Worm (Caenorhabditis elegans): Measurements from ENCODE around the gene cutl-11.
A peak's percentile ranks its signal among the peaks of the same experiment; 100 is the strongest.

cutl-11 gene

DNA sequence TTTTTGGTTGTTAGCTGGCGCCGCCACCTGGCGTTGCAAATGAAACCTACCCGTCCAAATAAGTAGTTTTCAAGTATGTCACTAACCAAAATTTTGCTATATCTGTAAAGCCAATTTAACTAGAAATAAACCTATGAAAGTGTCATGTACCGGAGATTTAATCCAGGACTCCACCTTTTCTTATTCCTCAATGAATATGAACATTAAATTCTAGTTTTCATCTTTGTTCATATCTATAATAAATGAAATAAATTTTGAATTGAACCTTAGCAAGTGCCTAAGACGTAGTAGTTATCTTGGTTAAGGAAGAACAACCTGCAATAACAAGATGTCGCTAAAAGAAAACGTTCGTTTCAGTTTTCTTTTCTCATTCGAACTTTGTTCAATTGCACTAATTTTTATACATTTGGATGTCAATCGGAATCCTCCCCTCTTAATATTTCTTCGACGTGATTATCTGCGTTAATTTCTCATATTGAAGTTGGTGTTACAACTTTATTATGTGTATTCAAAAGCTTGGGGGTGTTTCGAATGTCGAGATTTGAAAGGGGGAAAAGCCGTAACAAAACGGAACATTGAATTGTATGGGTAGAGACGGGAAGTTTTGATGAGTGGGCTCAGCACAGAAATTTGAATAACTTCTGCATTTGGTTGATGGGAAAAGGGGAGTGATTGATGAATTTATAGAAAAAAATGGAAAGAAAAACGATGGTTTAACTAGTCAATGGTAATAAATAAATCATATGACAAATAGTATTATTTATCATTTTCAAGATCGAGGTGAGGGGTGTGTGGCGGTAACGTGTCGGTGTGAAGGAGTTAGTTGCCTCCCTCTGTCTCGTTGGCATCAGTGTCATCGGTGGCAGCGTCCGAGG is 47.2 kb downstream of the cutl-11 start:
- TF ChIP-seq ceh-83 (GFP tag; optimal IDR thresholded peaks at IDR 0.05), result peak; percentile 54
- no peak for TF ChIP-seq pha-4 (tag; optimal IDR thresholded peaks at IDR 0.05)
- peak; percentile 23 for TF ChIP-seq sptf-1 (tag; optimal IDR thresholded peaks at IDR 0.05)
- TF ChIP-seq ces-1 (GFP tag; optimal IDR thresholded peaks at IDR 0.05), result peak; percentile 61

DNA sequence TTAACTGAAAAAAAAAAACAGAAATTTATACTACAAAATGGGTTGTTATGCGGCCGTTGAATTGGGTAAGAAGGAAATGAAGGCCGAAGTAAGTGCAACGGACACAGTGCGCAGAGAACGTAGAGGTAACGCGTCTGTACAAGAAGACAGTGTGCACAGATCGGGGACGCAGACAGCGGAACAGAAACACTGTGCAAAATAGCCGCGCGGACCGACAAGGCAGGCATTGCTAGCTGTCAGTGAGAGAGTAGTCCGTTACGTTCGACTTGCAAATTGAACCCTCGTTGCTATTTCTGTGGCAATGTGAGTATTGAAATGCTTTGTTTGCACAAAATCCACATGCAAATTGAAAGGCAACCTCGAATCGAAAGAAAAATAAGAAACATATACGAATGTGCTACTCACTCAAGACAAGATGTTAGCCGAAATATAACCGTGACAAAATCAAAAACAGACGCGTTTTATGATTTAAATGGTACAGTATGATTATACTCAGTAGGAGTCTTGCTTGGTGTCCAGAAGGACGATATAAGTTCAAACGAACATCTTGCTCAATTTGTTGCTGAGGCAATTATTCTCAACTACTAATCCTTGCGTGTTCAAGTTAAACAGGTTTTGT is 50.1 kb downstream of the cutl-11 start:
- peak; percentile 29 for TF ChIP-seq pha-4 (tag; optimal IDR thresholded peaks at IDR 0.05)
- no peak for TF ChIP-seq nhr-28 (tag; optimal IDR thresholded peaks at IDR 0.05)
- TF ChIP-seq nhr-2 (tag; optimal IDR thresholded peaks at IDR 0.05), result no peak
- TF ChIP-seq mls-2 (tag; optimal IDR thresholded peaks at IDR 0.05), result no peak
- no peak for TF ChIP-seq sem-2 (GFP tag; optimal IDR thresholded peaks at IDR 0.05)
- peak; percentile 12 for TF ChIP-seq mep-1 (tag; optimal IDR thresholded peaks at IDR 0.05)
- TF ChIP-seq lin-32 (GFP tag; optimal IDR thresholded peaks at IDR 0.05), result no peak
- TF ChIP-seq lsy-2 (tag; optimal IDR thresholded peaks at IDR 0.05), result no peak
- TF ChIP-seq ham-2 (GFP tag; optimal IDR thresholded peaks at IDR 0.05), result peak; percentile 82
- peak; percentile 1 for TF ChIP-seq drap-1 (GFP tag; optimal IDR thresholded peaks at IDR 0.05)

DNA sequence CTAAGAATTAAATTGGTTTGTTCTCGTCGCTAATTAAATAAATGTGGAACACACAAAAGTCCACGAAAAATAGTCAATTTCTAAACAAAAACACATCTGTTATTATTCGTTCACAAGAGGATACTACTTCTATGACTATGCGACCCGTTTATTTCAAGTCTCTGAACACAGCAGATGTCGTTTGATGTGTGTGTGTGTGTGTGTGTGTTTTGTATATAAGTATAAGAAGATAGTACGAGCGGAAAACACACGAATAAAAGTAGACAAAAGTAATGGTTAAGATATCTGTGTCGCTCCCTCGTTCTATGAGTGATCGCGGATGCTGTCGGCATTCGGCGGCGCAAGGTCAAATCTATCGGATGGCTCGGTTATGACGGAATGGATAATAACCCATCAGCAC is 51.8 kb downstream of the cutl-11 start:
- TF ChIP-seq ces-1 (GFP tag; optimal IDR thresholded peaks at IDR 0.05) (peak; percentile 24), mls-2 (tag; optimal IDR thresholded peaks at IDR 0.05) (no peak), cnd-1 (tag; optimal IDR thresholded peaks at IDR 0.05) (no peak), drap-1 (GFP tag; optimal IDR thresholded peaks at IDR 0.05) (no peak)

All from whole organism, mixed stage, embryonic.